Fruit fly (Drosophila melanogaster): ENCODE results near the gene CG1394.

- TF ChIP-seq psq (optimal IDR thresholded peaks at IDR 0.05): no peak
- TF ChIP-seq h (optimal IDR thresholded peaks at IDR 0.05): no peak
- no peak for TF ChIP-seq Sin3A (optimal IDR thresholded peaks at IDR 0.05)
Measured at dm6 chrX:11147553-11148067, 22.9 kb downstream of the CG1394 start.
